Fruit fly (Drosophila melanogaster) whole organism, embryonic: ENCODE data around the gene gry.

Experiments used
- Atf6 ChIP-seq: fragments of 200-800 bp; sonication (Bioruptor generic); IDR thresholded peaks from 2 replicates; pipeline ENCODE4 v1.3.6; 2022; ENCODE audit warnings: missing biosample characterization, missing genetic modification characterization
- CG10147 ChIP-seq: fragments of 200-800 bp; sonication (Bioruptor generic); optimal IDR thresholded peaks from 2 replicates; lab custom pipeline; 2019; ENCODE audit warnings: missing biosample characterization, mild to moderate bottlenecking, missing genetic modification characterization, moderate library complexity
- CG10209 ChIP-seq: fragments of 200-800 bp; sonication (Bioruptor generic); optimal IDR thresholded peaks from 3 replicates; lab custom pipeline; 2017; ENCODE audit warnings: missing biosample characterization, mild to moderate bottlenecking, missing genetic modification characterization, missing genetic modification reagents
- CG10274 ChIP-seq: fragments of 200-800 bp; sonication (Bioruptor generic); optimal IDR thresholded peaks from 3 replicates; lab custom pipeline; 2017; ENCODE audit warnings: missing biosample characterization, mild to moderate bottlenecking, missing genetic modification characterization
- CG10366 ChIP-seq: fragments of 200-800 bp; sonication (Bioruptor generic); IDR thresholded peaks from 2 replicates; pipeline ENCODE4 v1.3.6; 2022; ENCODE audit warnings: missing biosample characterization, missing genetic modification characterization
- CG12155 ChIP-seq: fragments of 200-800 bp; sonication (Bioruptor generic); optimal IDR thresholded peaks from 3 replicates; lab custom pipeline; 2016; ENCODE audit warnings: missing biosample characterization, missing genetic modification characterization
- CG13287 ChIP-seq: fragments of 200-800 bp; sonication (Bioruptor generic); IDR thresholded peaks from 2 replicates; pipeline ENCODE4 v1.3.6; 2022; ENCODE audit warnings: missing biosample characterization, missing genetic modification characterization; ENCODE audit not compliant: partially characterized antibody
- CG13894 ChIP-seq: fragments of 200-800 bp; sonication (Bioruptor generic); optimal IDR thresholded peaks from 3 replicates; lab custom pipeline; 2018; ENCODE audit warnings: missing biosample characterization, mild to moderate bottlenecking, missing genetic modification characterization, moderate library complexity
- CG14014 ChIP-seq: fragments of 200-800 bp; sonication (Bioruptor generic); IDR thresholded peaks from 2 replicates; pipeline ENCODE4 v1.3.6; 2022; ENCODE audit warnings: missing biosample characterization, missing genetic modification characterization
- CG14710 ChIP-seq: fragments of 200-800 bp; sonication (Bioruptor generic); optimal IDR thresholded peaks from 3 replicates; lab custom pipeline; 2019; ENCODE audit warnings: missing biosample characterization, mild to moderate bottlenecking, missing genetic modification characterization, moderate library complexity
- CG15479 ChIP-seq: fragments of 200-800 bp; sonication (Bioruptor generic); optimal IDR thresholded peaks from 3 replicates; lab custom pipeline; 2019; ENCODE audit warnings: missing biosample characterization, mild to moderate bottlenecking, missing genetic modification characterization, moderate library complexity
- CG17328 ChIP-seq: fragments of 200-800 bp; sonication (Bioruptor generic); IDR thresholded peaks from 2 replicates; pipeline ENCODE4 v1.3.6; 2022; ENCODE audit warnings: missing biosample characterization, missing genetic modification characterization
- CG2116 ChIP-seq: fragments of 200-800 bp; sonication (Bioruptor generic); optimal IDR thresholded peaks from 3 replicates; lab custom pipeline; 2018; ENCODE audit warnings: missing biosample characterization, mild to moderate bottlenecking, missing genetic modification characterization
- CG2199 ChIP-seq: fragments of 200-800 bp; sonication (Bioruptor generic); IDR thresholded peaks from 3 replicates; pipeline ENCODE4 v1.3.6; 2022; ENCODE audit warnings: missing biosample characterization, missing genetic modification characterization
- CG2678 ChIP-seq: fragments of 200-800 bp; sonication (Bioruptor generic); optimal IDR thresholded peaks from 3 replicates; lab custom pipeline; 2019; ENCODE audit warnings: missing biosample characterization, mild to moderate bottlenecking, missing genetic modification characterization, moderate library complexity
- CG2712 ChIP-seq: fragments of 200-800 bp; optimal IDR thresholded peaks from 3 replicates; lab custom pipeline; 2019; ENCODE audit warnings: missing biosample characterization, mild to moderate bottlenecking, missing genetic modification characterization, moderate library complexity
- CG4404 ChIP-seq: fragments of 200-800 bp; sonication (Bioruptor generic); IDR thresholded peaks from 2 replicates; pipeline ENCODE4 v1.3.6; 2022; ENCODE audit warnings: missing biosample characterization, missing genetic modification characterization
- CG4617 ChIP-seq: fragments of 200-800 bp; sonication (Bioruptor generic); optimal IDR thresholded peaks from 3 replicates; lab custom pipeline; 2016; ENCODE audit warnings: missing biosample characterization, missing genetic modification characterization, borderline replicate concordance
- CG8281 ChIP-seq: fragments of 200-800 bp; sonication (Bioruptor generic); optimal IDR thresholded peaks from 2 replicates; lab custom pipeline; 2018; ENCODE audit warnings: missing biosample characterization, mild to moderate bottlenecking, missing genetic modification characterization, moderate library complexity
- CG9437 ChIP-seq: fragments of 200-800 bp; sonication (Bioruptor generic); optimal IDR thresholded peaks from 2 replicates; lab custom pipeline; 2018; ENCODE audit warnings: missing biosample characterization, mild to moderate bottlenecking, missing genetic modification characterization
- CG9609 ChIP-seq: fragments of 200-800 bp; sonication (Bioruptor generic); optimal IDR thresholded peaks from 3 replicates; lab custom pipeline; 2016; ENCODE audit warnings: missing biosample characterization, missing genetic modification characterization
- CG9817 ChIP-seq: fragments of 200-800 bp; sonication (Bioruptor generic); optimal IDR thresholded peaks from 2 replicates; lab custom pipeline; 2018; ENCODE audit warnings: missing biosample characterization, mild to moderate bottlenecking, missing genetic modification characterization, moderate library complexity
- CG9876 ChIP-seq: fragments of 200-800 bp; sonication (Bioruptor generic); optimal IDR thresholded peaks from 2 replicates; lab custom pipeline; 2016; ENCODE audit warnings: missing biosample characterization, missing genetic modification characterization
- D19B ChIP-seq: fragments of 200-800 bp; sonication (Bioruptor generic); optimal IDR thresholded peaks from 2 replicates; lab custom pipeline; 2017; ENCODE audit warnings: missing biosample characterization, mild to moderate bottlenecking, missing genetic modification characterization
- Doc3 ChIP-seq: fragments of 200-800 bp; sonication (Bioruptor generic); IDR thresholded peaks from 3 replicates; pipeline ENCODE4 v1.3.6; 2022; ENCODE audit warnings: missing biosample characterization, missing genetic modification characterization; ENCODE audit not compliant: partially characterized antibody
- Med ChIP-seq: fragments of 200-800 bp; sonication (Bioruptor generic); peaks from one replicate; lab custom pipeline; 2016; ENCODE audit warnings: missing biosample characterization, missing genetic modification characterization, mild to moderate bottlenecking, inconsistent platforms, moderate library complexity
- Nf-YC ChIP-seq: fragments of 200-800 bp; optimal IDR thresholded peaks from 3 replicates; lab custom pipeline; 2019; ENCODE audit warnings: missing biosample characterization, mild to moderate bottlenecking, missing genetic modification characterization, moderate library complexity
- Ravus ChIP-seq: fragments of 200-800 bp; sonication (Bioruptor generic); IDR thresholded peaks from 2 replicates; pipeline ENCODE4 v1.3.6; 2022; ENCODE audit warnings: missing biosample characterization, missing genetic modification characterization
- Side ChIP-seq: fragments of 200-800 bp; sonication (Bioruptor generic); optimal IDR thresholded peaks from 2 replicates; lab custom pipeline; 2016; ENCODE audit warnings: missing biosample characterization, missing genetic modification characterization
- ci ChIP-seq: fragments of 200-800 bp; sonication (Bioruptor generic); IDR thresholded peaks from 3 replicates; pipeline ENCODE4 v1.3.6; 2022; ENCODE audit warnings: missing biosample characterization, missing genetic modification characterization
- dmrt99B ChIP-seq: fragments of 200-800 bp; sonication (Bioruptor generic); optimal IDR thresholded peaks from 2 replicates; lab custom pipeline; 2018; ENCODE audit warnings: missing biosample characterization, mild to moderate bottlenecking, missing genetic modification characterization, moderate library complexity
- exex ChIP-seq: fragments of 200-800 bp; sonication (Bioruptor generic); optimal IDR thresholded peaks from 4 replicates; lab custom pipeline; 2018; ENCODE audit warnings: missing biosample characterization, mild to moderate bottlenecking, missing genetic modification characterization, moderate library complexity
- gfzf ChIP-seq: fragments of 200-800 bp; sonication (Bioruptor generic); optimal IDR thresholded peaks from 2 replicates; lab custom pipeline; 2016; ENCODE audit warnings: missing biosample characterization, mild to moderate bottlenecking, missing genetic modification characterization, moderate library complexity
- hb ChIP-seq: fragments of 200-800 bp; sonication (Bioruptor generic); IDR thresholded peaks from 3 replicates; pipeline ENCODE4 v1.3.6; 2022; ENCODE audit warnings: missing biosample characterization, missing genetic modification characterization; ENCODE audit not compliant: partially characterized antibody
- jing ChIP-seq: fragments of 200-800 bp; sonication (Bioruptor generic); optimal IDR thresholded peaks from 2 replicates; lab custom pipeline; 2018; ENCODE audit warnings: missing biosample characterization, mild to moderate bottlenecking, missing genetic modification characterization
- jumu ChIP-seq: fragments of 200-800 bp; sonication (Bioruptor generic); optimal IDR thresholded peaks from 3 replicates; lab custom pipeline; 2016; ENCODE audit warnings: missing biosample characterization, missing genetic modification characterization
- knrl ChIP-seq: fragments of 200-800 bp; sonication (Bioruptor generic); IDR thresholded peaks from 3 replicates; pipeline ENCODE4 v1.3.6; 2022; ENCODE audit warnings: missing biosample characterization, missing genetic modification characterization; ENCODE audit not compliant: partially characterized antibody
- lov ChIP-seq, 2 experiments: fragments of 200-800 bp in 1 of 2; fragments of >200 bp in 1 of 2; sonication (Bioruptor generic) in 1 of 2; IDR thresholded peaks in 1 of 2; optimal IDR thresholded peaks in 1 of 2; 2 replicates in 1 of 2; 3 replicates in 1 of 2; pipeline versions ENCODE4 v1.3.6 to Lab custom; 2017 to 2022; ENCODE audit warnings: missing biosample characterization in 1 of 2, missing genetic modification characterization in 1 of 2
- mam ChIP-seq: fragments of 200-800 bp; sonication (Bioruptor generic); optimal IDR thresholded peaks from 3 replicates; lab custom pipeline; 2016; ENCODE audit warnings: missing biosample characterization, missing genetic modification characterization
- rib ChIP-seq: fragments of 200-800 bp; sonication (Bioruptor generic); IDR thresholded peaks from 2 replicates; pipeline ENCODE4 v1.3.6; 2022; ENCODE audit warnings: missing biosample characterization, missing genetic modification characterization
- sens ChIP-seq: fragments of 200-800 bp; sonication (Bioruptor generic); peaks from one replicate; lab custom pipeline; 2016; ENCODE audit warnings: missing biosample characterization, missing genetic modification characterization
- sens-2 ChIP-seq: fragments of 200-800 bp; sonication (Bioruptor generic); IDR thresholded peaks from 2 replicates; pipeline ENCODE4 v1.3.6; 2022; ENCODE audit warnings: missing biosample characterization, missing genetic modification characterization
- tgo ChIP-seq: fragments of 200-800 bp; sonication (Bioruptor generic); IDR thresholded peaks from 3 replicates; pipeline ENCODE4 v1.3.6; 2022; ENCODE audit warnings: missing biosample characterization, missing genetic modification characterization
- tna ChIP-seq: fragments of 200-800 bp; sonication (Bioruptor generic); IDR thresholded peaks from 2 replicates; pipeline ENCODE4 v1.3.6; 2022; ENCODE audit warnings: missing biosample characterization, missing genetic modification characterization; ENCODE audit not compliant: partially characterized antibody
- trh ChIP-seq: fragments of 200-800 bp; sonication (Bioruptor generic); optimal IDR thresholded peaks from 2 replicates; lab custom pipeline; 2016; ENCODE audit warnings: missing biosample characterization, missing genetic modification characterization
- tup ChIP-seq: fragments of 200-800 bp; sonication (Bioruptor generic); optimal IDR thresholded peaks from 2 replicates; lab custom pipeline; 2016; ENCODE audit warnings: missing biosample characterization, mild to moderate bottlenecking, missing genetic modification characterization, moderate library complexity
- unc-4 ChIP-seq: fragments of 200-800 bp; sonication (Bioruptor generic); IDR thresholded peaks from 2 replicates; pipeline ENCODE4 v1.3.6; 2022; ENCODE audit warnings: missing biosample characterization, missing genetic modification characterization; ENCODE audit not compliant: partially characterized antibody
- unpg ChIP-seq: fragments of 200-800 bp; sonication (Bioruptor generic); optimal IDR thresholded peaks from 3 replicates; lab custom pipeline; 2018; ENCODE audit warnings: missing biosample characterization, mild to moderate bottlenecking, missing genetic modification characterization, moderate library complexity
- zf30C ChIP-seq: fragments of 200-800 bp; sonication (Bioruptor generic); optimal IDR thresholded peaks from 3 replicates; lab custom pipeline; 2018; ENCODE audit warnings: missing biosample characterization, mild to moderate bottlenecking, missing genetic modification characterization
- zfh2 ChIP-seq: fragments of 200-800 bp; sonication (Bioruptor generic); optimal IDR thresholded peaks from 2 replicates; lab custom pipeline; 2016; ENCODE audit warnings: missing biosample characterization, missing genetic modification characterization

gry gene

dm6 chr3L:3164951-3165350, 33.9 kb upstream of the gry start, which contains the start of gene CG32280:
Gene CG32280, plus strand, starts transcription at chr3L:3165181.
- TF ChIP-seq CG9876 (GFP tag; lab: Kevin White, UChicago), result no peak
- TF ChIP-seq Nf-YC (tag; lab: Kevin White, UChicago), result peak; percentile 20
- TF ChIP-seq CG2678, result no peak
- TF ChIP-seq sens-2, result no peak
- TF ChIP-seq CG4617 (GFP tag; lab: Kevin White, UChicago), result peak; percentile 52
- no peak for TF ChIP-seq rib
- peak; percentile 80 for TF ChIP-seq knrl (GFP tag; lab: Robert Waterston, UW)
- TF ChIP-seq tup (GFP tag; lab: Kevin White, UChicago), result no peak
- TF ChIP-seq CG15479 (GFP tag; lab: Kevin White, UChicago), result no peak
- no peak for TF ChIP-seq CG10147 (GFP tag; lab: Kevin White, UChicago)
- peak; percentile 74 for TF ChIP-seq Doc3 (GFP tag; lab: Robert Waterston, UW)
- TF ChIP-seq CG9817 (tag; lab: Kevin White, UChicago), result no peak
- TF ChIP-seq lov (optimal IDR thresholded peaks at IDR 0.05; lab: Kevin White, UChicago), result no peak
- TF ChIP-seq lov (GFP tag; IDR thresholded peaks at IDR 0.05; lab: Robert Waterston, UW), result no peak
- no peak for TF ChIP-seq trh (GFP tag; lab: Kevin White, UChicago)
- no peak for TF ChIP-seq exex (tag; lab: Kevin White, UChicago)
- no peak for TF ChIP-seq dmrt99B (tag; lab: Kevin White, UChicago)
- no peak for TF ChIP-seq CG13894 (tag; lab: Kevin White, UChicago)
- TF ChIP-seq Ravus (GFP tag; lab: Robert Waterston, UW), result no peak
- peak; percentile 46 for TF ChIP-seq CG12155 (GFP tag; lab: Kevin White, UChicago)
- TF ChIP-seq CG14710 (tag; lab: Kevin White, UChicago), result peak; percentile 31
- peak; percentile 90 for TF ChIP-seq unc-4 (GFP tag; lab: Robert Waterston, UW)
- TF ChIP-seq zfh2 (GFP tag; lab: Kevin White, UChicago), result peak; percentile 31
- no peak for TF ChIP-seq CG8281 (tag; lab: Kevin White, UChicago)
- no peak for TF ChIP-seq CG10366 (GFP tag; lab: Robert Waterston, UW)
- TF ChIP-seq CG14014 (GFP tag; lab: Robert Waterston, UW), result peak; percentile 16; the same call in 1 of the 2 replicates
- TF ChIP-seq CG9437 (GFP tag; lab: Kevin White, UChicago), result no peak
- TF ChIP-seq mam, result peak; percentile 48
- no peak for TF ChIP-seq CG4404 (GFP tag; lab: Robert Waterston, UW)
- peak; percentile 85 for TF ChIP-seq tna (GFP tag; lab: Robert Waterston, UW)
- peak; percentile 85 for TF ChIP-seq zf30C
- peak; percentile 20 for TF ChIP-seq unpg (GFP tag; lab: Kevin White, UChicago)
- peak; percentile 20 for TF ChIP-seq CG9609 (GFP tag; lab: Kevin White, UChicago)
- TF ChIP-seq gfzf, result peak; percentile 86
- TF ChIP-seq jing, result no peak
- no peak for TF ChIP-seq CG10209 (GFP tag; lab: Kevin White, UChicago)
- TF ChIP-seq Med, result peak; percentile 87
- TF ChIP-seq Atf6 (GFP tag; lab: Robert Waterston, UW), result peak; percentile 40; the same call in 1 of the 2 replicates
- no peak for TF ChIP-seq CG10274 (GFP tag; lab: Kevin White, UChicago)
- peak; percentile 68; the same call in 1 of the 3 replicates for TF ChIP-seq ci (GFP tag; lab: Robert Waterston, UW)
- peak; percentile 76 for TF ChIP-seq CG2116 (GFP tag; lab: Kevin White, UChicago)
- TF ChIP-seq CG17328 (GFP tag; lab: Robert Waterston, UW), result no peak
- peak; percentile 91 for TF ChIP-seq CG13287 (GFP tag; lab: Robert Waterston, UW)
- peak; percentile 49 for TF ChIP-seq CG2712 (tag; lab: Kevin White, UChicago)
- TF ChIP-seq hb (GFP tag; lab: Robert Waterston, UW), result peak; percentile 73
- peak; percentile 21 for TF ChIP-seq jumu (GFP tag; lab: Kevin White, UChicago)
- TF ChIP-seq Side (GFP tag; lab: Kevin White, UChicago), result no peak
- TF ChIP-seq sens, result peak; percentile 91
- peak; percentile 22 for TF ChIP-seq D19B (GFP tag; lab: Kevin White, UChicago)
- 0 out of 3 replicates have a peak, but pooled peaks have one; percentile 6 for TF ChIP-seq CG2199 (GFP tag; lab: Robert Waterston, UW)
- TF ChIP-seq tgo (GFP tag; lab: Robert Waterston, UW), result no peak
